Fruit fly (Drosophila melanogaster) whole organism, embryonic: ENCODE results near the gene a10.
A peak's percentile ranks its signal among the peaks of the same experiment; 100 is the strongest.

Experiments
- Antp ChIP-seq: fragments of 200-800 bp; sonication (Bioruptor generic); optimal IDR thresholded peaks from 3 replicates; lab custom pipeline; 2016; ENCODE audit warnings: missing biosample characterization, missing genetic modification characterization
- B-H1 ChIP-seq: fragments of 200-800 bp; sonication (Bioruptor generic); IDR thresholded peaks from 3 replicates; pipeline ENCODE4 v1.3.6; 2022; ENCODE audit warnings: missing biosample characterization, missing genetic modification characterization
- CG10267 ChIP-seq: fragments of 200-800 bp; sonication (Bioruptor generic); optimal IDR thresholded peaks from 2 replicates; lab custom pipeline; 2018; ENCODE audit warnings: missing biosample characterization, mild to moderate bottlenecking, missing genetic modification characterization, moderate library complexity
- CG14014 ChIP-seq: fragments of 200-800 bp; sonication (Bioruptor generic); IDR thresholded peaks from 2 replicates; pipeline ENCODE4 v1.3.6; 2022; ENCODE audit warnings: missing biosample characterization, missing genetic modification characterization
- CG15696 ChIP-seq: fragments of 200-800 bp; sonication (Bioruptor generic); optimal IDR thresholded peaks from 2 replicates; lab custom pipeline; 2019; ENCODE audit warnings: missing biosample characterization, mild to moderate bottlenecking, missing genetic modification characterization, moderate library complexity
- CG16815 ChIP-seq: fragments of 200-800 bp; sonication (Bioruptor generic); optimal IDR thresholded peaks from 3 replicates; lab custom pipeline; 2017; ENCODE audit warnings: missing biosample characterization, mild to moderate bottlenecking, missing genetic modification characterization
- CG17385 ChIP-seq: fragments of 200-800 bp; sonication (Bioruptor generic); optimal IDR thresholded peaks from 3 replicates; lab custom pipeline; 2018; ENCODE audit warnings: missing biosample characterization, mild to moderate bottlenecking, missing genetic modification characterization
- CG17802 ChIP-seq: fragments of 200-800 bp; sonication (Bioruptor generic); optimal IDR thresholded peaks from 2 replicates; lab custom pipeline; 2018; ENCODE audit warnings: missing biosample characterization, mild to moderate bottlenecking, missing genetic modification characterization, moderate library complexity
- CG17829 ChIP-seq: fragments of 200-800 bp; optimal IDR thresholded peaks from 2 replicates; lab custom pipeline; 2019; ENCODE audit warnings: missing biosample characterization, mild to moderate bottlenecking, missing genetic modification characterization, moderate library complexity
- CG31224 ChIP-seq: fragments of 200-800 bp; sonication (Bioruptor generic); IDR thresholded peaks from 2 replicates; pipeline ENCODE4 v1.3.6; 2022; ENCODE audit warnings: missing biosample characterization, missing genetic modification characterization
- CG31441 ChIP-seq: fragments of 200-800 bp; sonication (Bioruptor generic); IDR thresholded peaks from 2 replicates; pipeline ENCODE4 v1.3.6; 2022; ENCODE audit warnings: missing biosample characterization, missing genetic modification characterization
- CG34422 ChIP-seq: fragments of 200-800 bp; sonication (Bioruptor generic); IDR thresholded peaks from 3 replicates; pipeline ENCODE4 v1.3.6; 2022; ENCODE audit warnings: missing biosample characterization, missing genetic modification characterization
- CG3847 ChIP-seq: fragments of 200-800 bp; sonication (Bioruptor generic); IDR thresholded peaks from 2 replicates; pipeline ENCODE4 v1.3.6; 2022; ENCODE audit warnings: missing biosample characterization, missing genetic modification characterization
- CG43689 ChIP-seq: fragments of 200-800 bp; sonication (Bioruptor generic); IDR thresholded peaks from 2 replicates; pipeline ENCODE4 v1.3.6; 2022; ENCODE audit warnings: missing biosample characterization, missing genetic modification characterization
- CG4854 ChIP-seq: fragments of 200-800 bp; sonication (Bioruptor generic); optimal IDR thresholded peaks from 2 replicates; lab custom pipeline; 2016; ENCODE audit warnings: missing biosample characterization, missing genetic modification characterization, inconsistent platforms
- CG6175 ChIP-seq: fragments of 200-800 bp; sonication (Bioruptor generic); IDR thresholded peaks from 3 replicates; pipeline ENCODE4 v1.3.6; 2022; ENCODE audit warnings: missing biosample characterization, missing genetic modification characterization
- CG6272 ChIP-seq: fragments of 200-800 bp; sonication (Bioruptor generic); IDR thresholded peaks from 2 replicates; pipeline ENCODE4 v1.3.6; 2022; ENCODE audit warnings: missing biosample characterization, missing genetic modification characterization
- CG6683 ChIP-seq: fragments of 200-800 bp; sonication (Bioruptor generic); optimal IDR thresholded peaks from 2 replicates; lab custom pipeline; 2017; ENCODE audit warnings: missing biosample characterization, mild to moderate bottlenecking, missing genetic modification characterization, missing genetic modification reagents
- CG7963 ChIP-seq: fragments of 200-800 bp; sonication (Bioruptor generic); IDR thresholded peaks from 3 replicates; pipeline ENCODE4 v1.3.6; 2022; ENCODE audit warnings: missing biosample characterization, missing genetic modification characterization; ENCODE audit not compliant: partially characterized antibody
- CG8478 ChIP-seq: fragments of >200 bp; optimal IDR thresholded peaks from 2 replicates; lab custom pipeline; 2018
- CG8944 ChIP-seq: fragments of 200-800 bp; sonication (Bioruptor generic); optimal IDR thresholded peaks from 3 replicates; lab custom pipeline; 2016; ENCODE audit warnings: missing biosample characterization, missing genetic modification characterization
- CHES-1-like ChIP-seq: fragments of 200-800 bp; sonication (Bioruptor generic); optimal IDR thresholded peaks from 2 replicates; lab custom pipeline; 2016; ENCODE audit warnings: missing biosample characterization, missing genetic modification characterization
- D19B ChIP-seq: fragments of 200-800 bp; sonication (Bioruptor generic); optimal IDR thresholded peaks from 2 replicates; lab custom pipeline; 2017; ENCODE audit warnings: missing biosample characterization, mild to moderate bottlenecking, missing genetic modification characterization
- Dip2 ChIP-seq: fragments of 200-800 bp; sonication (Bioruptor generic); IDR thresholded peaks from 2 replicates; pipeline ENCODE4 v1.3.6; 2022; ENCODE audit warnings: missing biosample characterization, missing genetic modification characterization
- Dip3 ChIP-seq: fragments of 200-800 bp; sonication (Bioruptor generic); optimal IDR thresholded peaks from 3 replicates; lab custom pipeline; 2016; ENCODE audit warnings: missing biosample characterization, missing genetic modification characterization
- E2f2 ChIP-seq: fragments of 200-800 bp; sonication (Bioruptor generic); IDR thresholded peaks from 2 replicates; pipeline ENCODE4 v1.3.6; 2022; ENCODE audit warnings: missing biosample characterization, missing genetic modification characterization
- Fer3 ChIP-seq: fragments of 200-800 bp; sonication (Bioruptor generic); optimal IDR thresholded peaks from 2 replicates; lab custom pipeline; 2018; ENCODE audit warnings: missing biosample characterization, mild to moderate bottlenecking, missing genetic modification characterization, moderate library complexity
- GATAe ChIP-seq: fragments of 200-800 bp; sonication (Bioruptor generic); conservative IDR thresholded peaks from 2 replicates; pipeline ENCODE4 v1.3.6; 2022; ENCODE audit warnings: missing biosample characterization, missing genetic modification characterization
- Gug ChIP-seq: fragments of 200-800 bp; sonication (Bioruptor generic); IDR thresholded peaks from 4 replicates; pipeline ENCODE4 v1.3.6; 2022; ENCODE audit warnings: missing biosample characterization, missing genetic modification characterization
- Lpt ChIP-seq: fragments of >200 bp; optimal IDR thresholded peaks from 2 replicates; lab custom pipeline; 2018; ENCODE audit warnings: missing biosample characterization, missing genetic modification characterization
- Mrtf ChIP-seq: fragments of 200-800 bp; sonication (Bioruptor generic); IDR thresholded peaks from 3 replicates; pipeline ENCODE4 v1.3.6; 2022; ENCODE audit warnings: missing biosample characterization, missing genetic modification characterization
- NC2α ChIP-seq: fragments of 200-800 bp; sonication (Bioruptor generic); optimal IDR thresholded peaks from 2 replicates; lab custom pipeline; 2016; ENCODE audit warnings: missing biosample characterization, missing genetic modification characterization
- Oaz ChIP-seq: fragments of 200-800 bp; sonication (Bioruptor generic); IDR thresholded peaks from 2 replicates; pipeline ENCODE4 v1.3.6; 2022; ENCODE audit warnings: missing biosample characterization, missing genetic modification characterization
- Sry-β ChIP-seq: fragments of 200-800 bp; sonication (Bioruptor generic); optimal IDR thresholded peaks from 2 replicates; lab custom pipeline; 2018; ENCODE audit warnings: missing biosample characterization, mild to moderate bottlenecking, missing genetic modification characterization, moderate library complexity
- Stat92E ChIP-seq, 3 experiments: fragments of >200 bp in 2 of 3; fragments of 200-800 bp in 1 of 3; sonication (Bioruptor generic) in 1 of 3; optimal IDR thresholded peaks; 2 replicates each; lab custom pipeline; 2017 to 2019; ENCODE audit warnings: missing biosample characterization in 3 of 3, missing genetic modification characterization in 3 of 3, mild to moderate bottlenecking in 1 of 3, moderate library complexity in 1 of 3
- ab ChIP-seq: fragments of 200-800 bp; sonication (Bioruptor generic); optimal IDR thresholded peaks from 2 replicates; lab custom pipeline; 2016; ENCODE audit warnings: missing biosample characterization, missing genetic modification characterization
- bsh ChIP-seq, 2 experiments: fragments of 200-800 bp; sonication (Bioruptor generic); optimal IDR thresholded peaks; 2 replicates each; lab custom pipeline; 2017 to 2018; ENCODE audit warnings: mild to moderate bottlenecking in 2 of 2, missing biosample characterization in 2 of 2, missing genetic modification characterization in 2 of 2, moderate library complexity in 1 of 2
- crp ChIP-seq, 2 experiments: fragments of 200-800 bp; sonication (Bioruptor generic); optimal IDR thresholded peaks; 2 replicates in 1 of 2; 3 replicates in 1 of 2; lab custom pipeline; 2017; ENCODE audit warnings: missing biosample characterization in 2 of 2, missing genetic modification characterization in 2 of 2, mild to moderate bottlenecking in 1 of 2, moderate library complexity in 1 of 2
- fd96Cb ChIP-seq: fragments of 200-800 bp; sonication (Bioruptor generic); optimal IDR thresholded peaks from 2 replicates; lab custom pipeline; 2018; ENCODE audit warnings: missing biosample characterization, mild to moderate bottlenecking, missing genetic modification characterization, moderate library complexity
- gem ChIP-seq: fragments of 200-800 bp; sonication (Bioruptor generic); optimal IDR thresholded peaks from 2 replicates; lab custom pipeline; 2019; ENCODE audit warnings: missing biosample characterization, mild to moderate bottlenecking, missing genetic modification characterization, moderate library complexity
- jumu ChIP-seq: fragments of 200-800 bp; sonication (Bioruptor generic); optimal IDR thresholded peaks from 3 replicates; lab custom pipeline; 2016; ENCODE audit warnings: missing biosample characterization, missing genetic modification characterization
- lilli ChIP-seq: fragments of 200-800 bp; sonication (Bioruptor generic); optimal IDR thresholded peaks from 3 replicates; lab custom pipeline; 2016; ENCODE audit warnings: missing biosample characterization, missing genetic modification characterization
- lola ChIP-seq, 3 experiments: fragments of >200 bp in 2 of 3; fragments of 200-800 bp in 1 of 3; sonication (Bioruptor generic) in 1 of 3; optimal IDR thresholded peaks; 2 replicates each; lab custom pipeline; 2017 to 2019; ENCODE audit warnings: missing biosample characterization in 3 of 3, missing genetic modification characterization in 3 of 3, mild to moderate bottlenecking in 1 of 3, moderate library complexity in 1 of 3
- oc ChIP-seq: fragments of 200-800 bp; sonication (Bioruptor generic); optimal IDR thresholded peaks from 2 replicates; lab custom pipeline; 2018; ENCODE audit warnings: missing biosample characterization, mild to moderate bottlenecking, missing genetic modification characterization, moderate library complexity
- ranshi ChIP-seq: fragments of 200-800 bp; sonication (Bioruptor generic); IDR thresholded peaks from 2 replicates; pipeline ENCODE4 v1.3.6; 2022; ENCODE audit warnings: missing biosample characterization, missing genetic modification characterization
- scrt ChIP-seq: fragments of 200-800 bp; sonication (Bioruptor generic); optimal IDR thresholded peaks from 2 replicates; lab custom pipeline; 2018; ENCODE audit warnings: missing biosample characterization, mild to moderate bottlenecking, missing genetic modification characterization, moderate library complexity
- so ChIP-seq: fragments of 200-800 bp; sonication (Bioruptor generic); IDR thresholded peaks from 3 replicates; pipeline ENCODE4 v1.3.6; 2022; ENCODE audit warnings: missing biosample characterization, missing genetic modification characterization
- stc ChIP-seq: fragments of 200-800 bp; sonication (Bioruptor generic); IDR thresholded peaks from 2 replicates; pipeline ENCODE4 v1.3.6; 2022; ENCODE audit warnings: missing biosample characterization, missing genetic modification characterization
- tna ChIP-seq: fragments of 200-800 bp; sonication (Bioruptor generic); IDR thresholded peaks from 2 replicates; pipeline ENCODE4 v1.3.6; 2022; ENCODE audit warnings: missing biosample characterization, missing genetic modification characterization; ENCODE audit not compliant: partially characterized antibody
- wek ChIP-seq: fragments of 200-800 bp; sonication (Bioruptor generic); optimal IDR thresholded peaks from 3 replicates; lab custom pipeline; 2018; ENCODE audit warnings: missing biosample characterization, mild to moderate bottlenecking, missing genetic modification characterization, moderate library complexity

a10 gene

DNA sequence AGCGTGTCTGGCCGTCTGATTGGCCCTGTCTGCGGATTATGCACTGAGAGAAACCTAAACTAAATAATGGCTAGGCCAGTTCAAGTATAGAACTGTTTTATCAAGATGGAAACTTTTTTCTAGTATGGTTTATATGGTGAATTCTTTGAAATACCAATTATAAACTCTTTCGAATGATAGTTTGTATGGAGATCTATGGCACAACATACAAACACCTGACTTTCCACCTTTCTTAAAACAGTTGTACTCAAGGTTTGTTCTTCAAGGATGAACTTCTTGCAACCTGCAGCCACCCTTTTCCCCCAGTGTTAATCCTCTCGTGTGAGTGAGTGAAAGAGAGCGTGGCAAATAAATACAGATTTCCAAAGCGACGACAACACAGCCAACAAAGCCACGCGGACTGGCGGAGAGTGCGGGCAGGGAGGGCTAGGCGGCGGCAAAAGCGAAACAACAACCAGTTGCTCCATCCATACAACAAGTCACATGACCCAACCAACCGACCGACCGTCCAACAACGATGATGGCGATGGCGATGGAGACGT is 19.3 kb downstream of the a10 start (continued):
- TF ChIP-seq CG3847, result peak; percentile 88
- TF ChIP-seq ranshi (GFP tag; lab: Robert Waterston, UW), result peak; percentile 83
- TF ChIP-seq Lpt (GFP tag; lab: Kevin White, UChicago), result no peak
- peak; percentile 88 for TF ChIP-seq Dip3
- peak; percentile 77 to 79 for TF ChIP-seq bsh (GFP tag; optimal IDR thresholded peaks at IDR 0.05; lab: Kevin White, UChicago)
- no peak for TF ChIP-seq tna (GFP tag; lab: Robert Waterston, UW)
- peak; percentile 79 for TF ChIP-seq CG6272
- peak; percentile 62 for TF ChIP-seq E2f2 (GFP tag; lab: Robert Waterston, UW)
- TF ChIP-seq scrt (GFP tag; lab: Kevin White, UChicago), result peak; percentile 47
- TF ChIP-seq Stat92E (GFP tag; optimal IDR thresholded peaks at IDR 0.05; lab: Kevin White, UChicago), result no peak
- peak; percentile 50 for TF ChIP-seq oc (tag; lab: Kevin White, UChicago)
- peak in 1 of 3 experiments; percentile 61 for TF ChIP-seq lola (GFP tag; optimal IDR thresholded peaks at IDR 0.05; lab: Kevin White, UChicago)
- TF ChIP-seq D19B (GFP tag; lab: Kevin White, UChicago), result peak; percentile 72
- TF ChIP-seq Sry-β, result no peak
- peak; percentile 81 for TF ChIP-seq CG4854
- peak; percentile 73 for TF ChIP-seq CG16815
- peak; percentile 75 for TF ChIP-seq Fer3 (tag; lab: Kevin White, UChicago)
- peak; percentile 44 for TF ChIP-seq CG15696
- peak; percentile 89 for TF ChIP-seq CG14014 (GFP tag; lab: Robert Waterston, UW)
- peak; percentile 54 for TF ChIP-seq ab (GFP tag; lab: Kevin White, UChicago)
- TF ChIP-seq crp (GFP tag; optimal IDR thresholded peaks at IDR 0.05; lab: Kevin White, UChicago), result peak in 1 of 2 experiments; percentile 22
- peak; percentile 79 for TF ChIP-seq Gug (GFP tag; lab: Robert Waterston, UW)
- peak; percentile 37 for TF ChIP-seq NC2α (GFP tag; lab: Kevin White, UChicago)
- TF ChIP-seq CG10267 (tag; lab: Kevin White, UChicago), result peak; percentile 73
- peak; percentile 80 for TF ChIP-seq Oaz
- peak; percentile 29; the same call in 1 of the 2 replicates for TF ChIP-seq Dip2 (GFP tag; lab: Robert Waterston, UW)
- peak; percentile 64 for TF ChIP-seq CG6683 (GFP tag; lab: Kevin White, UChicago)
- TF ChIP-seq CG7963, result no peak
- TF ChIP-seq stc (GFP tag; lab: Robert Waterston, UW), result peak; percentile 87
- TF ChIP-seq lilli, result peak; percentile 88
- peak; percentile 38 for TF ChIP-seq wek (GFP tag; lab: Kevin White, UChicago)
- peak; percentile 78 for TF ChIP-seq GATAe (GFP tag; lab: Robert Waterston, UW)
- peak; percentile 84 for TF ChIP-seq CG31441 (GFP tag; lab: Robert Waterston, UW)
- TF ChIP-seq so (GFP tag; lab: Robert Waterston, UW), result peak; percentile 93
- peak; percentile 31 for TF ChIP-seq CG17802
- TF ChIP-seq Antp (GFP tag; lab: Kevin White, UChicago), result peak; percentile 92
- TF ChIP-seq jumu, result peak; percentile 90
- TF ChIP-seq CG8478 (lab: Kevin White, UChicago), result no peak
- peak; percentile 79 for TF ChIP-seq CG43689 (GFP tag; lab: Robert Waterston, UW)
- TF ChIP-seq Mrtf (GFP tag; lab: Robert Waterston, UW), result no peak; the same call in 1 of the 3 replicates
- TF ChIP-seq CG8944 (GFP tag; lab: Kevin White, UChicago), result peak; percentile 86
- TF ChIP-seq B-H1 (GFP tag; lab: Robert Waterston, UW), result peak; percentile 73
- TF ChIP-seq CHES-1-like (GFP tag; lab: Kevin White, UChicago), result peak; percentile 92
- peak; percentile 83 for TF ChIP-seq CG17385 (GFP tag; lab: Kevin White, UChicago)
- peak; percentile 88 for TF ChIP-seq CG34422 (GFP tag; lab: Robert Waterston, UW)
- peak; percentile 75 for TF ChIP-seq CG31224 (GFP tag; lab: Robert Waterston, UW)
- TF ChIP-seq fd96Cb (tag; lab: Kevin White, UChicago), result peak; percentile 92
- TF ChIP-seq CG17829, result peak; percentile 85
- TF ChIP-seq gem, result peak; percentile 94
- peak; percentile 64; the same call in 1 of the 3 replicates for TF ChIP-seq CG6175
